Fruit fly (Drosophila melanogaster) whole organism, adult: ENCODE measurements around the gene hth.

Source experiments
- CG7045 ChIP-seq: fragments of 200-800 bp; sonication (Bioruptor generic); optimal IDR thresholded peaks from 2 replicates; lab custom pipeline; 2017; ENCODE audit warnings: missing biosample characterization, mild to moderate bottlenecking, missing genetic modification characterization
- kay ChIP-seq: fragments of 200-800 bp; sonication (Bioruptor generic); peaks from one replicate; lab custom pipeline; 2016; ENCODE audit warnings: missing biosample characterization, missing genetic modification characterization, borderline replicate concordance

- TF ChIP-seq kay (GFP tag; lab: Kevin White, UChicago) (no peak), CG7045 (GFP tag; lab: Kevin White, UChicago) (no peak)
Observed at dm6 chr3R:10550139-10550538, 89.2 kb downstream of the hth start.
